Worm (Caenorhabditis elegans) whole organism, late embryonic: ENCODE measurements around the gene Y57E12B.1.

Experiments used
- C08G9.2 ChIP-seq: sonication (generic microtip); optimal IDR thresholded peaks from 2 replicates; lab custom pipeline; 2016; ENCODE audit warnings: mild to moderate bottlenecking, missing genetic modification characterization, moderate library complexity, missing compliant biosample characterization
- C38D4.7 ChIP-seq: fragments of 200-800 bp; sonication (Bioruptor generic); optimal IDR thresholded peaks from 2 replicates; lab custom pipeline; 2018; ENCODE audit warnings: mild to moderate bottlenecking, missing genetic modification characterization, moderate library complexity, missing compliant biosample characterization
- K09A11.1 ChIP-seq: sonication (generic microtip); optimal IDR thresholded peaks from 2 replicates; lab custom pipeline; 2017; ENCODE audit warnings: antibody characterized with exemption, mild to moderate bottlenecking, missing genetic modification characterization, missing compliant biosample characterization; ENCODE audit not compliant: insufficient read depth
- T23F11.4 ChIP-seq: fragments of 200-800 bp; sonication (Bioruptor generic); optimal IDR thresholded peaks from 2 replicates; lab custom pipeline; 2018; ENCODE audit warnings: mild to moderate bottlenecking, missing genetic modification characterization, missing compliant biosample characterization
- ceh-14 ChIP-seq: sonication (generic microtip); optimal IDR thresholded peaks from 2 replicates; lab custom pipeline; 2016; ENCODE audit warnings: missing genotype, missing genetic modification characterization, missing compliant biosample characterization
- ceh-18 ChIP-seq: sonication (generic microtip); optimal IDR thresholded peaks from 2 replicates; lab custom pipeline; 2016; ENCODE audit warnings: missing genetic modification characterization, missing compliant biosample characterization
- ceh-19 ChIP-seq: fragments of 200-800 bp; sonication (Bioruptor generic); optimal IDR thresholded peaks from 2 replicates; lab custom pipeline; 2018; ENCODE audit warnings: mild to moderate bottlenecking, missing genetic modification characterization, missing compliant biosample characterization
- ceh-2 ChIP-seq: sonication (generic microtip); optimal IDR thresholded peaks from 2 replicates; lab custom pipeline; 2016; ENCODE audit warnings: missing genotype, missing genetic modification characterization, missing compliant biosample characterization
- ceh-22 ChIP-seq: sonication (generic microtip); optimal IDR thresholded peaks from 2 replicates; lab custom pipeline; 2017; ENCODE audit warnings: missing biosample characterization, missing genetic modification characterization
- ceh-24 ChIP-seq: sonication (generic microtip); optimal IDR thresholded peaks from 2 replicates; lab custom pipeline; 2016; ENCODE audit warnings: mild to moderate bottlenecking, missing genetic modification characterization, missing compliant biosample characterization
- ceh-34 ChIP-seq: sonication (generic microtip); optimal IDR thresholded peaks from 2 replicates; lab custom pipeline; 2016; ENCODE audit warnings: mild to moderate bottlenecking, missing genetic modification characterization, missing compliant biosample characterization
- ceh-48 ChIP-seq: sonication (generic microtip); optimal IDR thresholded peaks from 2 replicates; lab custom pipeline; 2016; ENCODE audit warnings: missing genetic modification characterization, inconsistent platforms, missing compliant biosample characterization
- ceh-9 ChIP-seq: sonication (generic microtip); optimal IDR thresholded peaks from 2 replicates; lab custom pipeline; 2016; ENCODE audit warnings: mild to moderate bottlenecking, missing genetic modification characterization, inconsistent platforms, missing compliant biosample characterization
- che-1 ChIP-seq: sonication (generic microtip); optimal IDR thresholded peaks from 2 replicates; lab custom pipeline; 2016; ENCODE audit warnings: mild to moderate bottlenecking, missing genetic modification characterization, missing compliant biosample characterization
- dve-1 ChIP-seq: sonication (generic microtip); optimal IDR thresholded peaks from 2 replicates; lab custom pipeline; 2017; ENCODE audit warnings: antibody characterized with exemption, mild to moderate bottlenecking, missing genetic modification characterization, missing compliant biosample characterization
- fkh-6 ChIP-seq: sonication (generic microtip); optimal IDR thresholded peaks from 2 replicates; lab custom pipeline; 2016; ENCODE audit warnings: missing genetic modification characterization, missing compliant biosample characterization
- gmeb-2 ChIP-seq: sonication (generic microtip); optimal IDR thresholded peaks from 2 replicates; lab custom pipeline; 2016; ENCODE audit warnings: missing genetic modification characterization, inconsistent platforms, missing compliant biosample characterization
- hlh-15 ChIP-seq: sonication (generic microtip); optimal IDR thresholded peaks from 2 replicates; lab custom pipeline; 2016; ENCODE audit warnings: missing genetic modification characterization, missing compliant biosample characterization
- hlh-30 ChIP-seq: sonication (generic microtip); optimal IDR thresholded peaks from 2 replicates; lab custom pipeline; 2017; ENCODE audit warnings: antibody characterized with exemption, missing genetic modification characterization, missing compliant biosample characterization; ENCODE audit not compliant: insufficient read depth
- hlh-6 ChIP-seq: sonication (generic microtip); optimal IDR thresholded peaks from 2 replicates; lab custom pipeline; 2016; ENCODE audit warnings: missing genotype, missing genetic modification characterization, missing compliant biosample characterization
- lim-6 ChIP-seq: sonication (generic microtip); optimal IDR thresholded peaks from 2 replicates; lab custom pipeline; 2016; ENCODE audit warnings: missing genetic modification characterization, missing compliant biosample characterization
- mec-3 ChIP-seq: sonication (generic microtip); optimal IDR thresholded peaks from 2 replicates; lab custom pipeline; 2016; ENCODE audit warnings: borderline replicate concordance, missing genetic modification characterization, missing compliant biosample characterization
- nfya-1 ChIP-seq: sonication (generic microtip); optimal IDR thresholded peaks from 2 replicates; lab custom pipeline; 2017; ENCODE audit warnings: missing genetic modification characterization, mild to moderate bottlenecking, missing compliant biosample characterization, antibody characterized with exemption, moderate library complexity
- nhr-11 ChIP-seq: fragments of 150-350 bp; optimal IDR thresholded peaks from 2 replicates; lab custom pipeline; 2014; ENCODE audit warnings: missing biosample characterization, missing genetic modification characterization
- nhr-232 ChIP-seq: sonication (generic microtip); optimal IDR thresholded peaks from 2 replicates; lab custom pipeline; 2016; ENCODE audit warnings: missing genetic modification characterization, missing compliant biosample characterization
- npax-4 ChIP-seq: sonication (generic microtip); optimal IDR thresholded peaks from 2 replicates; lab custom pipeline; 2016; ENCODE audit warnings: missing genetic modification characterization, missing compliant biosample characterization
- pat-9 ChIP-seq: fragments of 200-800 bp; sonication (Bioruptor generic); optimal IDR thresholded peaks from 2 replicates; lab custom pipeline; 2018; ENCODE audit warnings: mild to moderate bottlenecking, missing genetic modification characterization, moderate library complexity, missing compliant biosample characterization
- pax-1 ChIP-seq: fragments of 150-350 bp; optimal IDR thresholded peaks from 2 replicates; lab custom pipeline; 2014; ENCODE audit warnings: missing biosample characterization, missing genetic modification characterization
- pha-2 ChIP-seq: sonication (generic microtip); optimal IDR thresholded peaks from 2 replicates; lab custom pipeline; 2017; ENCODE audit warnings: mild to moderate bottlenecking, missing genetic modification characterization, missing compliant biosample characterization
- pha-4 ChIP-seq: fragments of 150-350 bp; optimal IDR thresholded peaks from 2 replicates; lab custom pipeline; 2018; ENCODE audit warnings: missing biosample characterization, missing genetic modification reagents, missing genetic modification characterization
- pros-1 ChIP-seq: fragments of 150-350 bp; optimal IDR thresholded peaks from 2 replicates; lab custom pipeline; 2014; ENCODE audit warnings: missing biosample characterization, missing genetic modification reagents, missing genetic modification characterization
- ref-2 ChIP-seq: sonication (generic microtip); optimal IDR thresholded peaks from 2 replicates; lab custom pipeline; 2016; ENCODE audit warnings: missing genetic modification characterization, missing compliant biosample characterization
- rnt-1 ChIP-seq: sonication (generic microtip); optimal IDR thresholded peaks from 2 replicates; lab custom pipeline; 2016; ENCODE audit warnings: missing genetic modification characterization, missing compliant biosample characterization
- sox-2 ChIP-seq: fragments of 200-800 bp; sonication (Bioruptor generic); IDR thresholded peaks from 2 replicates; pipeline ENCODE4 v1.3.6; 2022; ENCODE audit warnings: missing genetic modification reagents, missing genetic modification characterization, missing compliant biosample characterization
- tbx-2 ChIP-seq: sonication (generic microtip); optimal IDR thresholded peaks from 2 replicates; lab custom pipeline; 2016; ENCODE audit warnings: missing genetic modification characterization, missing compliant biosample characterization
- unc-42 ChIP-seq: sonication (generic microtip); optimal IDR thresholded peaks from 2 replicates; lab custom pipeline; 2016; ENCODE audit warnings: missing genotype, missing genetic modification characterization, missing compliant biosample characterization
- unc-55 ChIP-seq: sonication (generic microtip); optimal IDR thresholded peaks from 2 replicates; lab custom pipeline; 2017; ENCODE audit warnings: missing biosample characterization, missing genetic modification reagents, missing genetic modification characterization

Y57E12B.1 gene

ce11 chrV:6951306-6951705 lies 3.0 kb downstream of the Y57E12B.1 start, which contains the start of gene T07H8.11:
Gene T07H8.11, minus strand, starts transcription at chrV:6951406.
- TF ChIP-seq npax-4 (tag; lab: Kevin White, UChicago) (no peak), lim-6 (tag; lab: Kevin White, UChicago) (no peak), dve-1 (tag; lab: Kevin White, UChicago) (no peak), ref-2 (tag; lab: Kevin White, UChicago) (no peak)

- TF ChIP-seq C38D4.7 (GFP tag; lab: Kevin White, UChicago) (no peak), ceh-19 (GFP tag; lab: Kevin White, UChicago) (no peak), ceh-9 (tag; lab: Kevin White, UChicago) (no peak), rnt-1 (tag; lab: Kevin White, UChicago) (no peak), nhr-11 (tag; lab: Kevin White, UChicago) (no peak), ceh-14 (tag; lab: Kevin White, UChicago) (no peak)
Measured at ce11 chrV:6953797-6954196, 5.5 kb downstream of the Y57E12B.1 start, which contains the start of gene srg-31. Gene srg-31, minus strand, starts transcription at chrV:6953897.

DNA sequence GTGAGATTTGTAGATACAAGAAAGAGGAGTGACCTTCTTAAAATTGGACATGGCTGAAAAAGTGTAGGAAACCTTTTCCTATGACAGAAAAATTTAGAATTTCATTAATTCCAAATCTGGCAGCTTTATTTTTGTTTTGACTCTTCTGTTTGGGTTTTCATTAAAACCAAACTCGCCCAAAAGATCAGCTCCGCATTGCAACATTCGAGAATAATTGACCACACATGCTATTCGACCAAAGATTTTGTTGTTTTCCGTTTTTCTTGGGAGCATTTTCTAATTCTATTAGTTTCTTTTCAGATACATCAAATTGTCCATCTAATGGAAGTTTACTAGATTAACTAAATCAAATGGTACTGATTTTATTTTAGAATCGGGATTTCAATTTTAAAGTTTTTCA lies 7.9 kb downstream of the Y57E12B.1 start, which contains the start of gene mec-1:
Gene mec-1, plus strand, starts transcription at position 301 of the 400 bp plus-strand sequence.
- no peak for TF ChIP-seq ceh-18 (tag; lab: Kevin White, UChicago)
- TF ChIP-seq hlh-6 (tag; lab: Kevin White, UChicago): no peak
- TF ChIP-seq fkh-6 (tag; lab: Kevin White, UChicago): no peak
- no peak for TF ChIP-seq ceh-9 (tag; lab: Kevin White, UChicago)
- TF ChIP-seq ceh-34 (tag; lab: Kevin White, UChicago): no peak
- TF ChIP-seq gmeb-2 (tag; lab: Kevin White, UChicago): no peak
- TF ChIP-seq ref-2 (tag; lab: Kevin White, UChicago): no peak
- TF ChIP-seq ceh-22: no peak
- no peak for TF ChIP-seq nhr-232
- TF ChIP-seq C08G9.2: no peak
- TF ChIP-seq che-1 (tag; lab: Kevin White, UChicago): no peak
- no peak for TF ChIP-seq pha-2
- no peak for TF ChIP-seq ceh-2 (tag; lab: Kevin White, UChicago)
- TF ChIP-seq T23F11.4 (GFP tag; lab: Kevin White, UChicago): no peak
- TF ChIP-seq tbx-2: no peak
- TF ChIP-seq sox-2 (GFP tag; lab: Robert Waterston, UW): no peak

DNA sequence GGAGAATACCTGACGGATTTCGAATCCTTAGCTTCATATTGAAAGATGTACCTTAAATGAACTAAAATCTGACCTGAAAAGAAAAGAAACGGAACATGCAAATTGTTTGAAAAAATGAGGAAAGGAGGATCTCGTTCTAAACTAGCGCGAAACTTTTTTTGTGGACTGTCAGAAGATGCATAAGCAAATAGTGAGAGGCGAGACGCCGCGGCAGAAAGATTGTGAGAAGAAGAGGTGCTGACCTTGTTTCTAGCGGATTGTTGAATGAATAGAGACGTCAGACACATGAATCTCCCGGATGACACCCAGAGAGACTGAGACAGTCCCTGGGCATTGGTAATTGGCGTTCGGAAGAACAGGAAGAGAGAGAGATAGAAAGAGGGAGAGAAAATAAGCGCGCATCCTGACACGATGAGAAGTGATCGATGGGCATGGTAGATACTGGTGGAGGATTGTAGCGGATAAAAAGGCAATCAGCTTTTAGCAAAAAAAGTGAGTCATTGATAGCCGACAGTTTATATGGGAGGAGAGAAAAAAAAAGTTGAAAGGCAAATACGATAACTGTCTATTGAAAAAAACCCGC lies 21.7 kb downstream of the Y57E12B.1 start, which contains the start of gene ptr-15:
Gene ptr-15, minus strand, starts transcription at position 51 of the 583 bp plus-strand sequence.
- TF ChIP-seq C38D4.7 (GFP tag; lab: Kevin White, UChicago) (no peak), ceh-48 (no peak), pros-1 (tag; lab: Kevin White, UChicago) (peak; percentile 57), hlh-30 (tag; lab: Kevin White, UChicago) (no peak), pat-9 (tag; lab: Kevin White, UChicago) (no peak), unc-42 (no peak), pha-4 (tag; lab: Kevin White, UChicago) (no peak), gmeb-2 (tag; lab: Kevin White, UChicago) (no peak), ceh-24 (tag; lab: Kevin White, UChicago) (no peak), pax-1 (tag; lab: Kevin White, UChicago) (no peak), mec-3 (tag; lab: Kevin White, UChicago) (no peak), pha-2 (no peak), hlh-6 (tag; lab: Kevin White, UChicago) (no peak), nfya-1 (tag; lab: Kevin White, UChicago) (peak; percentile 11), unc-55 (GFP tag; lab: Kevin White, UChicago) (peak; percentile 30), K09A11.1 (tag; lab: Kevin White, UChicago) (no peak), hlh-15 (no peak), ceh-9 (tag; lab: Kevin White, UChicago) (no peak)
